Worm (Caenorhabditis elegans) whole organism, L3 larva: ENCODE results near the gene pals-22.

Experiments
- aly-2 ChIP-seq: fragments of 150-350 bp; optimal IDR thresholded peaks from 2 replicates; lab custom pipeline; 2014; ENCODE audit warnings: missing biosample characterization, missing genetic modification characterization
- ceh-82 ChIP-seq: fragments of 150-350 bp; optimal IDR thresholded peaks from 2 replicates; lab custom pipeline; 2014; ENCODE audit warnings: missing biosample characterization, missing genetic modification characterization
- lin-39 ChIP-seq: fragments of 150-350 bp; optimal IDR thresholded peaks from 2 replicates; lab custom pipeline; 2018; ENCODE audit warnings: missing biosample characterization, missing genetic modification reagents, missing genetic modification characterization
- lsy-12 ChIP-seq: sonication (generic microtip); optimal IDR thresholded peaks from 2 replicates; lab custom pipeline; 2016; ENCODE audit warnings: mild to moderate bottlenecking, missing genetic modification characterization, missing compliant biosample characterization

- TF ChIP-seq ceh-82 (tag; lab: Kevin White, UChicago): no peak
- TF ChIP-seq lsy-12: no peak
- TF ChIP-seq aly-2: no peak
- TF ChIP-seq lin-39 (tag; lab: Kevin White, UChicago): no peak
Observed at ce11 chrIII:154168-154567, 21.9 kb downstream of the pals-22 start.
